Fruit fly (Drosophila melanogaster): Measurements from ENCODE around the gene Hex-t1.

Hex-t1 gene

dm6 chr3R:26484511-26484910, 35.6 kb downstream of the Hex-t1 start (continued):
- no peak for TF ChIP-seq vri (GFP tag; optimal IDR thresholded peaks at IDR 0.05)
- TF ChIP-seq CG15336 (GFP tag; IDR thresholded peaks at IDR 0.05): peak; percentile 28; the same call in 1 of the 2 replicates
- peak; percentile 14 for TF ChIP-seq CG3032 (tag; optimal IDR thresholded peaks at IDR 0.05)
- peak; percentile 48 for TF ChIP-seq CG8632 (GFP tag; optimal IDR thresholded peaks at IDR 0.05)
- peak; percentile 17 for TF ChIP-seq dac (GFP tag; optimal IDR thresholded peaks at IDR 0.05)
- peak; percentile 14 for TF ChIP-seq CG4318 (GFP tag; optimal IDR thresholded peaks at IDR 0.05)
- peak; percentile 55 for TF ChIP-seq OdsH (GFP tag; optimal IDR thresholded peaks at IDR 0.05)
- peak; percentile 23 for TF ChIP-seq Lpt (GFP tag; optimal IDR thresholded peaks at IDR 0.05)

dm6 chr3R:26485240-26485865, 36.5 kb downstream of the Hex-t1 start:
- TF ChIP-seq Eip93F (GFP tag; optimal IDR thresholded peaks at IDR 0.05) (no peak), CG7368 (GFP tag; optimal IDR thresholded peaks at IDR 0.05) (no peak), Ets96B (tag; optimal IDR thresholded peaks at IDR 0.05) (peak; percentile 36), CG6854 (GFP tag; optimal IDR thresholded peaks at IDR 0.05) (no peak), Hr4 (GFP tag; optimal IDR thresholded peaks at IDR 0.05) (no peak), CG3032 (tag; optimal IDR thresholded peaks at IDR 0.05) (peak; percentile 3), fd59A (GFP tag; optimal IDR thresholded peaks at IDR 0.05) (peak; percentile 5), CG6808 (GFP tag; optimal IDR thresholded peaks at IDR 0.05) (peak; percentile 34), CG8119 (GFP tag; IDR thresholded peaks at IDR 0.05) (0 out of 3 replicates have a peak, but pooled peaks have one; percentile 32), CG4318 (GFP tag; optimal IDR thresholded peaks at IDR 0.05) (no peak), CG34406 (GFP tag; optimal IDR thresholded peaks at IDR 0.05) (no peak), salr (GFP tag; optimal IDR thresholded peaks at IDR 0.05) (no peak), CG3919 (GFP tag; optimal IDR thresholded peaks at IDR 0.05) (peak; percentile 17), Eip78C (GFP tag) (peak; percentile 65), CG6792 (GFP tag; optimal IDR thresholded peaks at IDR 0.05) (peak; percentile 14), CG8632 (GFP tag; optimal IDR thresholded peaks at IDR 0.05) (no peak), CG31627 (GFP tag; optimal IDR thresholded peaks at IDR 0.05) (no peak), OdsH (GFP tag; optimal IDR thresholded peaks at IDR 0.05) (peak; percentile 2), dsx (GFP tag; optimal IDR thresholded peaks at IDR 0.05; ENCODE audit: poor library complexity, severe bottlenecking) (peak; percentile 93), Blimp-1 (GFP tag; optimal IDR thresholded peaks at IDR 0.05) (no peak), svp (GFP tag) (peak; percentile 61), CG16779 (tag; optimal IDR thresholded peaks at IDR 0.05) (no peak), CG11294 (GFP tag; IDR thresholded peaks at IDR 0.05) (no peak), acj6 (GFP tag; optimal IDR thresholded peaks at IDR 0.05) (peak; percentile 14), achi (GFP tag; optimal IDR thresholded peaks at IDR 0.05) (no peak), cyc (GFP tag; optimal IDR thresholded peaks at IDR 0.05) (no peak), Hr38 (GFP tag; optimal IDR thresholded peaks at IDR 0.05) (no peak), esn (GFP tag; optimal IDR thresholded peaks at IDR 0.05) (no peak), CG8319 (GFP tag; optimal IDR thresholded peaks at IDR 0.05) (no peak), CG6163 (GFP tag; IDR thresholded peaks at IDR 0.05) (0 out of 3 replicates have a peak, but pooled peaks have one; percentile 6), CG11762 (GFP tag; optimal IDR thresholded peaks at IDR 0.05; ENCODE audit: insufficient read depth) (no peak), CG6276 (GFP tag; optimal IDR thresholded peaks at IDR 0.05) (no peak), CG32006 (GFP tag; optimal IDR thresholded peaks at IDR 0.05) (peak; percentile 46), Gug (GFP tag; IDR thresholded peaks at IDR 0.05) (no peak), Sox15 (GFP tag; optimal IDR thresholded peaks at IDR 0.05) (no peak), eg (GFP tag; IDR thresholded peaks at IDR 0.05) (no peak), CG10669 (GFP tag; optimal IDR thresholded peaks at IDR 0.05) (peak; percentile 31), ss (GFP tag; optimal IDR thresholded peaks at IDR 0.05) (peak in 1 of 2 experiments; percentile 30), net (GFP tag; optimal IDR thresholded peaks at IDR 0.05) (no peak), CG11902 (GFP tag; optimal IDR thresholded peaks at IDR 0.05) (no peak), CG9139 (GFP tag; optimal IDR thresholded peaks at IDR 0.05) (no peak), Eip75B (GFP tag; optimal IDR thresholded peaks at IDR 0.05) (no peak), CG15336 (GFP tag; IDR thresholded peaks at IDR 0.05) (no peak; the same call in 1 of the 2 replicates), Hr39 (GFP tag; optimal IDR thresholded peaks at IDR 0.05) (no peak), spab (GFP tag; optimal IDR thresholded peaks at IDR 0.05) (peak; percentile 21), vri (GFP tag; optimal IDR thresholded peaks at IDR 0.05) (no peak)
